Worm (Caenorhabditis elegans) whole organism, L2 larva: ENCODE data around the gene mrp-7.
"Not testable (repeated sequence)": the region's sequence is repeated elsewhere in the genome, so short reads cannot be mapped to it uniquely, and the experiment has no call there.

Experiments used
- F13H6.1 ChIP-seq: sonication (generic microtip); optimal IDR thresholded peaks from 2 replicates; lab custom pipeline; 2016; ENCODE audit warnings: missing genetic modification characterization, missing compliant biosample characterization
- aly-2 ChIP-seq: fragments of 150-350 bp; optimal IDR thresholded peaks from 2 replicates; lab custom pipeline; 2014; ENCODE audit warnings: missing biosample characterization, missing genetic modification characterization
- ama-1 ChIP-seq: fragments of 150-350 bp; optimal IDR thresholded peaks from 2 replicates; lab custom pipeline; 2018; ENCODE audit warnings: inconsistent platforms
- blmp-1 ChIP-seq: sonication (generic microtip); optimal IDR thresholded peaks from 2 replicates; lab custom pipeline; 2017; ENCODE audit warnings: missing genetic modification characterization, mild to moderate bottlenecking, missing compliant biosample characterization, antibody characterized with exemption, moderate library complexity; ENCODE audit not compliant: insufficient read depth
- ceh-16 ChIP-seq: fragments of 150-350 bp; optimal IDR thresholded peaks from 2 replicates; lab custom pipeline; 2014; ENCODE audit warnings: missing biosample characterization, missing genetic modification characterization
- ceh-82 ChIP-seq: fragments of 150-350 bp; optimal IDR thresholded peaks from 2 replicates; lab custom pipeline; 2014; ENCODE audit warnings: missing biosample characterization, missing genetic modification characterization
- dmd-4 ChIP-seq: sonication (generic microtip); optimal IDR thresholded peaks from 2 replicates; lab custom pipeline; 2017; ENCODE audit warnings: missing biosample characterization, missing genetic modification characterization
- egl-27 ChIP-seq: sonication (generic microtip); optimal IDR thresholded peaks from 3 replicates; lab custom pipeline; 2017; ENCODE audit warnings: missing biosample characterization, missing genetic modification reagents, missing genetic modification characterization
- elt-1 ChIP-seq: fragments of 150-350 bp; optimal IDR thresholded peaks from 2 replicates; lab custom pipeline; 2014; ENCODE audit warnings: missing biosample characterization, missing genetic modification characterization
- elt-3 ChIP-seq: sonication (generic microtip); optimal IDR thresholded peaks from 2 replicates; lab custom pipeline; 2017; ENCODE audit warnings: missing biosample characterization, missing genetic modification characterization
- gmeb-1 ChIP-seq: fragments of 150-350 bp; optimal IDR thresholded peaks from 2 replicates; lab custom pipeline; 2014; ENCODE audit warnings: missing biosample characterization, missing genetic modification characterization
- lin-11 ChIP-seq: fragments of 150-350 bp; sonication (generic microtip); optimal IDR thresholded peaks from 2 replicates; lab custom pipeline; 2014; ENCODE audit warnings: missing biosample characterization, missing genetic modification characterization, inconsistent platforms, mixed read lengths
- lin-13 ChIP-seq: fragments of 150-350 bp; optimal IDR thresholded peaks from 2 replicates; lab custom pipeline; 2014; ENCODE audit warnings: missing biosample characterization, missing genetic modification reagents, missing genetic modification characterization
- mab-5 ChIP-seq: fragments of 150-350 bp; optimal IDR thresholded peaks from 2 replicates; lab custom pipeline; 2014; ENCODE audit warnings: missing biosample characterization, missing genetic modification characterization
- mdl-1 ChIP-seq, 2 experiments: fragments of 150-350 bp in 1 of 2; sonication (generic microtip) in 1 of 2; optimal IDR thresholded peaks; 2 replicates each; lab custom pipeline; 2017; ENCODE audit warnings: missing biosample characterization in 2 of 2, missing genetic modification characterization in 2 of 2
- nhr-11 ChIP-seq: fragments of 150-350 bp; optimal IDR thresholded peaks from 2 replicates; lab custom pipeline; 2014; ENCODE audit warnings: missing biosample characterization, missing genetic modification characterization
- nhr-129 ChIP-seq: fragments of 150-350 bp; optimal IDR thresholded peaks from 2 replicates; lab custom pipeline; 2014; ENCODE audit warnings: missing biosample characterization, missing genetic modification characterization
- nhr-21 ChIP-seq: fragments of 150-350 bp; optimal IDR thresholded peaks from 2 replicates; lab custom pipeline; 2014; ENCODE audit warnings: missing biosample characterization, missing genetic modification characterization
- nhr-23 ChIP-seq: fragments of 150-350 bp; optimal IDR thresholded peaks from 2 replicates; lab custom pipeline; 2014; ENCODE audit warnings: missing biosample characterization, missing genetic modification reagents, missing genetic modification characterization
- nhr-25 ChIP-seq: fragments of 150-350 bp; sonication (generic microtip); optimal IDR thresholded peaks from 3 replicates; lab custom pipeline; 2014; ENCODE audit warnings: missing biosample characterization, missing genetic modification characterization
- nhr-6 ChIP-seq: fragments of 150-350 bp; optimal IDR thresholded peaks from 2 replicates; lab custom pipeline; 2014; ENCODE audit warnings: missing biosample characterization, missing genetic modification characterization
- nhr-77 ChIP-seq: fragments of 150-350 bp; optimal IDR thresholded peaks from 2 replicates; lab custom pipeline; 2014; ENCODE audit warnings: missing biosample characterization, missing genetic modification characterization
- peb-1 ChIP-seq: fragments of 150-350 bp; optimal IDR thresholded peaks from 2 replicates; lab custom pipeline; 2014; ENCODE audit warnings: missing biosample characterization, missing genetic modification characterization
- sem-4 ChIP-seq: fragments of 150-350 bp; optimal IDR thresholded peaks from 2 replicates; lab custom pipeline; 2014; ENCODE audit warnings: missing biosample characterization, missing genetic modification reagents, missing genetic modification characterization
- sma-3 ChIP-seq: sonication (generic microtip); optimal IDR thresholded peaks from 2 replicates; lab custom pipeline; 2016; ENCODE audit warnings: missing genetic modification reagents, missing genetic modification characterization, missing compliant biosample characterization
- sma-9 ChIP-seq, 2 experiments: fragments of 150-350 bp in 1 of 2; sonication (generic microtip) in 1 of 2; optimal IDR thresholded peaks; 2 replicates each; lab custom pipeline; 2014 to 2016; ENCODE audit warnings: missing genetic modification characterization in 2 of 2, mild to moderate bottlenecking in 1 of 2, missing biosample characterization in 1 of 2, missing compliant biosample characterization in 1 of 2, missing genetic modification reagents in 1 of 2, moderate library complexity in 1 of 2
- snpc-4 ChIP-seq: fragments of 150-350 bp; optimal IDR thresholded peaks from 2 replicates; lab custom pipeline; 2014; ENCODE audit warnings: missing biosample characterization, missing genetic modification characterization
- unc-39 ChIP-seq: fragments of 150-350 bp; optimal IDR thresholded peaks from 2 replicates; lab custom pipeline; 2014; ENCODE audit warnings: missing biosample characterization, missing genetic modification characterization
- unc-62 ChIP-seq: fragments of 150-350 bp; optimal IDR thresholded peaks from 2 replicates; lab custom pipeline; 2014; ENCODE audit warnings: missing biosample characterization, missing genetic modification reagents, missing genetic modification characterization
- zag-1 ChIP-seq: fragments of 150-350 bp; optimal IDR thresholded peaks from 2 replicates; lab custom pipeline; 2014; ENCODE audit warnings: missing biosample characterization, missing genetic modification characterization
- ztf-4 ChIP-seq: fragments of 150-350 bp; optimal IDR thresholded peaks from 2 replicates; lab custom pipeline; 2014; ENCODE audit warnings: missing biosample characterization, missing genetic modification characterization

Gene mrp-7

ce11 chrV:19710514-19710913 lies 35.9 kb downstream of the mrp-7 start, which contains the start of gene Y43F8C.15:
TSS of gene Y43F8C.15 (minus strand) at chrV:19710614.
- TF ChIP-seq egl-27, aly-2, ceh-16 (tag; lab: Kevin White, UChicago): not testable (repeated sequence)

- not testable (repeated sequence) for TF ChIP-seq nhr-25 (tag; lab: Kevin White, UChicago); nhr-11 (tag; lab: Kevin White, UChicago); gmeb-1
These were observed 37.0 kb downstream of the mrp-7 start, which contains the start of gene Y43F8C.23 for ce11 chrV:19711646-19712045. TSS of gene Y43F8C.23 (minus strand) at chrV:19711746.

DNA sequence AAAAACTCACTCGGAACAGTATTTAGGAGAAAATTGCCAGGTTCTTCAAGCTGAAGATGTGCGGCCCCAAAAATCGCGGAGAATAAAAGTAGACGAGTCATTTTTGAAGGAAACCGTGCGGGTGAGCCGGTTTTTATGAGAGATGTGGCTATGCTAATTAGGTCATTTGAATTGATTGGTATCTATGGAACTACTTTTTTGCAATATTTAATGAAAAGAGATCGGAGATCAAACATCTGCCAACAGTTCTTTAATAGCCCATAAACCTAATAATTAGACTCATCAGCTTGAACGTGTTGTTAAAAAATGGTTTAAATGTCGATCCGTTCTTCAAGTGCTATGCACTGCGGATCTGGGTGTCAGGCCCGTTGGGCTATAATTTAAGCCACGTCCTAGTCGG lies 40.8 kb downstream of the mrp-7 start, which contains the start of gene Y43F8C.16:
TSS of gene Y43F8C.16 (minus strand) at position 101 of the 400 bp plus-strand sequence.
- TF ChIP-seq ama-1 (lab: Kevin White, UChicago) (no peak), ceh-82 (tag; lab: Kevin White, UChicago) (no peak), nhr-6 (tag; lab: Kevin White, UChicago) (no peak), blmp-1 (tag; lab: Kevin White, UChicago) (no peak)

ce11 chrV:19715847-19716246 lies 41.2 kb downstream of the mrp-7 start, which contains the start of gene Y43F8C.17:
TSS of gene Y43F8C.17 (plus strand) at chrV:19716147.
- TF ChIP-seq nhr-77 (tag; lab: Kevin White, UChicago) (no peak), sma-9 (GFP tag; optimal IDR thresholded peaks at IDR 0.05; lab: Kevin White, UChicago) (no peak), sma-9 (tag; optimal IDR thresholded peaks at IDR 0.05; lab: Kevin White, UChicago) (no peak), snpc-4 (tag; lab: Kevin White, UChicago) (no peak), dmd-4 (tag; lab: Kevin White, UChicago) (no peak), ztf-4 (no peak), peb-1 (no peak), lin-13 (no peak), nhr-6 (tag; lab: Kevin White, UChicago) (no peak), nhr-25 (tag; lab: Kevin White, UChicago) (no peak), unc-62 (GFP tag; lab: Kevin White, UChicago) (no peak), mdl-1 (tag; optimal IDR thresholded peaks at IDR 0.05; lab: Kevin White, UChicago) (no peak), unc-39 (no peak), zag-1 (tag; lab: Kevin White, UChicago) (no peak), sma-3 (GFP tag; lab: Kevin White, UChicago) (no peak)
- TF ChIP-seq, all 48 proteins: peak for 0

DNA sequence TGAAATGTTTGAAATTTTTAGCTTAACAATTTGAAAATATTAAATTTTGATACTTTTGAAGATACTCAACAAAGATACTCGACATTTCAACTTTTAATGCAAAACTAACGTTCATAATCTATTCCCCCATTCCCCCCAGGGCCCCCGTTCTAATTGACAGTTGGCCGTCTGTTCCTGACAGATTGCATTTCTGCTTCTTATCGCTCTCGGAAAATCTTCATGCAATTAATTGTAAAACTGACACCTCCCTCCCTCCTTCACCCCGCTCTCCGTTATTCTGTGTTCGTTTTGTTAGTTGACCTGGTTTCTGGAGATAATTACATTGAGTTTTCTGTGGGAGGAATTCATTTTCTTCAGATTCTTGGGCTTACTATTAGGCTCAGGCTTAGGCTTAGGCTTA lies 43.3 kb downstream of the mrp-7 start:
- TF ChIP-seq unc-62 (GFP tag; lab: Kevin White, UChicago) (no peak), ama-1 (lab: Kevin White, UChicago) (no peak), elt-1 (tag; lab: Kevin White, UChicago) (no peak), nhr-129 (tag; lab: Kevin White, UChicago) (no peak), unc-39 (no peak), egl-27 (tag; lab: Kevin White, UChicago) (no peak), sma-3 (GFP tag; lab: Kevin White, UChicago) (no peak), elt-3 (tag; lab: Kevin White, UChicago) (no peak), nhr-6 (tag; lab: Kevin White, UChicago) (no peak), lin-11 (tag; lab: Kevin White, UChicago) (no peak)

DNA sequence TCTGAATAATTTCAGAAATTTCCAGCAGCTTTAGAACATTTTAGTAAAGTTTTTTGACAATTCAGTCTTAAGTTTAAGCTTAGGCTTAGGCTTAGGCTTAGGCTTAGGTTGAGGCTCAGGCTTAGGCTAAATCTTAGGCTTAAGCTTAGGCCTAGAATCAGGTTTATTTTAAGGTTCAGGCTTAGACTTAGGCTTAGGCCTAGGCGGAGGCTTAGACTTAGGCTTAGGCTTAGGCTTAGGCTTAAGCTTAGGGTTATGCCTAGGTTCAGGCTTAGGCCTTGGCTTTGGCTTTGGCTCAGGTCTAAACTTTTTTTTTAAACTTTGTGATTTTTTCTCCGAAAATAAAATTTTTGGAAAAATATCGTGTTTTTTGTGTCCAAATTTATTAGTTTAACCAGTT lies 44.0 kb downstream of the mrp-7 start:
- TF ChIP-seq gmeb-1 = no peak
- TF ChIP-seq nhr-77 (tag; lab: Kevin White, UChicago) = no peak
- no peak for TF ChIP-seq blmp-1 (tag; lab: Kevin White, UChicago)
- no peak for TF ChIP-seq nhr-21 (tag; lab: Kevin White, UChicago)
- TF ChIP-seq lin-11 (tag; lab: Kevin White, UChicago) = no peak
- TF ChIP-seq unc-62 (GFP tag; lab: Kevin White, UChicago) = no peak
- TF ChIP-seq ceh-16 (tag; lab: Kevin White, UChicago) = no peak
- no peak for TF ChIP-seq F13H6.1
- TF ChIP-seq aly-2 (tag; lab: Kevin White, UChicago) = no peak
- TF ChIP-seq mab-5 (tag; lab: Kevin White, UChicago) = no peak
- no peak for TF ChIP-seq snpc-4 (tag; lab: Kevin White, UChicago)
- TF ChIP-seq dmd-4 (tag; lab: Kevin White, UChicago) = no peak
- TF ChIP-seq nhr-23 = no peak
- no peak for TF ChIP-seq elt-1 (tag; lab: Kevin White, UChicago)
- no peak for TF ChIP-seq egl-27 (tag; lab: Kevin White, UChicago)
- no peak for TF ChIP-seq sem-4 (tag; lab: Kevin White, UChicago)
- TF ChIP-seq nhr-25 (tag; lab: Kevin White, UChicago) = no peak
- TF ChIP-seq unc-39 = no peak
